Worm (Caenorhabditis elegans) whole organism, L3 larva: ENCODE measurements around the gene Y62H9A.4.

Source experiments
- ama-1 ChIP-seq: fragments of 150-350 bp; optimal IDR thresholded peaks from 2 replicates; lab custom pipeline; 2018
- ceh-9 ChIP-seq: sonication (generic microtip); optimal IDR thresholded peaks from 2 replicates; lab custom pipeline; 2018; ENCODE audit warnings: missing biosample characterization, missing genetic modification characterization
- hmg-11 ChIP-seq: sonication (generic microtip); optimal IDR thresholded peaks from 2 replicates; lab custom pipeline; 2016; ENCODE audit warnings: missing genetic modification characterization, missing compliant biosample characterization
- lsy-12 ChIP-seq: sonication (generic microtip); optimal IDR thresholded peaks from 2 replicates; lab custom pipeline; 2016; ENCODE audit warnings: mild to moderate bottlenecking, missing genetic modification characterization, missing compliant biosample characterization
- mdl-1 ChIP-seq: fragments of 150-350 bp; optimal IDR thresholded peaks from 2 replicates; lab custom pipeline; 2014; ENCODE audit warnings: missing biosample characterization, missing genetic modification characterization
- nfya-1 ChIP-seq: sonication (generic microtip); optimal IDR thresholded peaks from 2 replicates; lab custom pipeline; 2017; ENCODE audit warnings: missing genetic modification characterization, mild to moderate bottlenecking, missing compliant biosample characterization, antibody characterized with exemption, moderate library complexity; ENCODE audit not compliant: insufficient read depth
- nhr-11 ChIP-seq: fragments of 150-350 bp; optimal IDR thresholded peaks from 2 replicates; lab custom pipeline; 2014; ENCODE audit warnings: missing biosample characterization, missing genetic modification characterization
- nhr-12 ChIP-seq: fragments of 150-350 bp; optimal IDR thresholded peaks from 2 replicates; lab custom pipeline; 2014; ENCODE audit warnings: missing biosample characterization, missing genetic modification characterization
- nhr-237 ChIP-seq: fragments of 150-350 bp; optimal IDR thresholded peaks from 2 replicates; lab custom pipeline; 2014; ENCODE audit warnings: missing biosample characterization, missing genetic modification characterization
- nhr-76 ChIP-seq: fragments of 150-350 bp; sonication (generic microtip); optimal IDR thresholded peaks from 5 replicates; lab custom pipeline; 2014; ENCODE audit warnings: missing biosample characterization, missing genetic modification characterization
- unc-62 ChIP-seq: fragments of 150-350 bp; sonication (generic microtip); optimal IDR thresholded peaks from 4 replicates; lab custom pipeline; 2014; ENCODE audit warnings: missing biosample characterization, missing genetic modification reagents, missing genetic modification characterization

DNA sequence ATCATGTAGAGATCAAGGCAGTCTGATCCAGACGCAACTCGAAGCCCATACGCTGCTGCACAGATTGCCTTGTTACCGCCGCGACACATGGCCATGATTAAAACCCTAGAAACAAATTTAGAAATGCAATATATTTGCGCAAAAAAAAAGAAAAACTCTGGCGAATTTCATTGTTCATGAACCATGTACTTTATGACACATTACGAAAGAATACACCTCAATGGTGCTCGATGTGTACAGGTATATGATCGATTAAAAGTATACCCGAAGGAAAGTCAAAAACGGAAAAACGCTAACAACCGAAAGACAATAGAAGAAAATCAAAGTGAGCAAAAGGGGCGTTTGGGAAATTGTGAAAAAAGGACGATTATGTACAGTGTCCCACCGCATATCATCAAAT is 12.4 kb downstream of the Y62H9A.4 start, which contains the start of gene Y62H9A.8:
- no peak for TF ChIP-seq nhr-76
- no peak for TF ChIP-seq nhr-12 (tag; lab: Kevin White, UChicago)
- no peak for TF ChIP-seq mdl-1
- no peak for TF ChIP-seq lsy-12 (tag; lab: Kevin White, UChicago)
- TF ChIP-seq nfya-1 (tag; lab: Kevin White, UChicago), result no peak
- no peak for TF ChIP-seq ceh-9 (tag; lab: Kevin White, UChicago)
- no peak for TF ChIP-seq hmg-11
- no peak for TF ChIP-seq nhr-11 (tag; lab: Kevin White, UChicago)
- TF ChIP-seq nhr-237 (tag; lab: Kevin White, UChicago), result no peak
- TF ChIP-seq unc-62 (GFP tag; lab: Kevin White, UChicago), result no peak
- no peak for TF ChIP-seq ama-1 (lab: Kevin White, UChicago)
